Fruit fly (Drosophila melanogaster) whole organism, prepupa: ENCODE results near the gene CG42335.

ENCODE experiments used
- CG15336 ChIP-seq: fragments of 200-800 bp; sonication (Bioruptor generic); IDR thresholded peaks from 2 replicates; pipeline ENCODE4 v1.3.6; 2022; ENCODE audit warnings: missing biosample characterization, missing genetic modification characterization
- CG3032 ChIP-seq: fragments of 200-800 bp; optimal IDR thresholded peaks from 2 replicates; lab custom pipeline; 2019; ENCODE audit warnings: missing biosample characterization, mild to moderate bottlenecking, missing genetic modification characterization, moderate library complexity
- CG6792 ChIP-seq: fragments of 200-800 bp; sonication (Bioruptor generic); optimal IDR thresholded peaks from 3 replicates; lab custom pipeline; 2016; ENCODE audit warnings: missing biosample characterization, missing genetic modification characterization
- CG6854 ChIP-seq: fragments of 200-800 bp; sonication (Bioruptor generic); optimal IDR thresholded peaks from 2 replicates; lab custom pipeline; 2017; ENCODE audit warnings: missing biosample characterization, mild to moderate bottlenecking, missing genetic modification characterization
- CG8119 ChIP-seq: fragments of 200-800 bp; sonication (Bioruptor generic); IDR thresholded peaks from 3 replicates; pipeline ENCODE4 v1.3.6; 2022; ENCODE audit warnings: missing biosample characterization, missing genetic modification characterization
- Lpt ChIP-seq: fragments of 200-800 bp; sonication (Bioruptor generic); optimal IDR thresholded peaks from 3 replicates; lab custom pipeline; 2016; ENCODE audit warnings: missing biosample characterization, missing genetic modification characterization
- OdsH ChIP-seq: fragments of 200-800 bp; sonication (Bioruptor generic); optimal IDR thresholded peaks from 3 replicates; lab custom pipeline; 2016; ENCODE audit warnings: missing biosample characterization, missing genetic modification characterization
- Sox102F ChIP-seq: fragments of 200-800 bp; sonication (Bioruptor generic); optimal IDR thresholded peaks from 2 replicates; lab custom pipeline; 2016; ENCODE audit warnings: missing biosample characterization, mild to moderate bottlenecking, missing genetic modification characterization
- Sox14 ChIP-seq: fragments of 200-800 bp; sonication (Bioruptor generic); optimal IDR thresholded peaks from 3 replicates; lab custom pipeline; 2016; ENCODE audit warnings: missing biosample characterization, missing genetic modification characterization
- Sox15 ChIP-seq: fragments of 200-800 bp; sonication (Bioruptor generic); optimal IDR thresholded peaks from 3 replicates; lab custom pipeline; 2016; ENCODE audit warnings: missing biosample characterization, missing genetic modification characterization
- esn ChIP-seq: fragments of 200-800 bp; sonication (Bioruptor generic); optimal IDR thresholded peaks from 2 replicates; lab custom pipeline; 2016; ENCODE audit warnings: missing biosample characterization, mild to moderate bottlenecking, missing genetic modification characterization, moderate library complexity
- fd85E ChIP-seq: fragments of 200-800 bp; sonication (Bioruptor generic); optimal IDR thresholded peaks from 3 replicates; lab custom pipeline; 2016; ENCODE audit warnings: missing biosample characterization, missing genetic modification characterization
- salr ChIP-seq, 2 experiments: fragments of 200-800 bp; sonication (Bioruptor generic); optimal IDR thresholded peaks; 3 replicates each; lab custom pipeline; 2016 to 2018; ENCODE audit warnings: missing biosample characterization in 2 of 2, missing genetic modification characterization in 2 of 2, mild to moderate bottlenecking in 1 of 2
- svp ChIP-seq: fragments of 200-800 bp; sonication (Bioruptor generic); peaks from one replicate; lab custom pipeline; 2016; ENCODE audit warnings: missing biosample characterization, missing genetic modification characterization

- TF ChIP-seq fd85E (GFP tag; lab: Kevin White, UChicago) = no peak
- TF ChIP-seq Sox102F = no peak
- TF ChIP-seq esn (GFP tag; lab: Kevin White, UChicago) = no peak
- TF ChIP-seq CG6854 (GFP tag; lab: Kevin White, UChicago) = no peak
- no peak for TF ChIP-seq Sox15 (GFP tag; lab: Kevin White, UChicago)
- TF ChIP-seq salr (GFP tag; optimal IDR thresholded peaks at IDR 0.05; lab: Kevin White, UChicago) = no peak
- TF ChIP-seq CG8119 = no peak
- no peak for TF ChIP-seq Sox14
- no peak for TF ChIP-seq Lpt
- no peak for TF ChIP-seq CG3032 (tag; lab: Kevin White, UChicago)
- no peak for TF ChIP-seq svp (GFP tag; lab: Kevin White, UChicago)
- TF ChIP-seq CG15336 (GFP tag; lab: Robert Waterston, UW) = no peak
- no peak for TF ChIP-seq OdsH (GFP tag; lab: Kevin White, UChicago)
- no peak for TF ChIP-seq CG6792 (GFP tag; lab: Kevin White, UChicago)
These were observed 21.3 kb upstream of the CG42335 start, which contains the start of gene CG42870 for dm6 chr3R:21737264-21737663.
